Fruit fly (Drosophila melanogaster) whole organism, prepupa: ENCODE measurements around the gene LysRS.

Experiments used
- Blimp-1 ChIP-seq: fragments of 200-800 bp; sonication (Bioruptor generic); optimal IDR thresholded peaks from 3 replicates; lab custom pipeline; 2017; ENCODE audit warnings: missing biosample characterization, missing genetic modification characterization, mild to moderate bottlenecking, moderate library complexity, missing genetic modification reagents
- CG10631 ChIP-seq: fragments of 200-800 bp; sonication (Bioruptor generic); optimal IDR thresholded peaks from 2 replicates; lab custom pipeline; 2016; ENCODE audit warnings: missing biosample characterization, missing genetic modification characterization
- CG10669 ChIP-seq: fragments of 200-800 bp; sonication (Bioruptor generic); optimal IDR thresholded peaks from 3 replicates; lab custom pipeline; 2018; ENCODE audit warnings: missing biosample characterization, mild to moderate bottlenecking, missing genetic modification characterization, moderate library complexity
- CG11294 ChIP-seq: fragments of 200-800 bp; sonication (Bioruptor generic); IDR thresholded peaks from 2 replicates; pipeline ENCODE4 v1.3.6; 2022; ENCODE audit warnings: missing biosample characterization, missing genetic modification characterization
- CG1621 ChIP-seq: fragments of 200-800 bp; sonication (Bioruptor generic); optimal IDR thresholded peaks from 3 replicates; lab custom pipeline; 2018; ENCODE audit warnings: missing biosample characterization, mild to moderate bottlenecking, missing genetic modification characterization
- CG16779 ChIP-seq: fragments of 200-800 bp; sonication (Bioruptor generic); optimal IDR thresholded peaks from 3 replicates; lab custom pipeline; 2017; ENCODE audit warnings: missing biosample characterization, mild to moderate bottlenecking, missing genetic modification characterization
- CG3032 ChIP-seq: fragments of 200-800 bp; optimal IDR thresholded peaks from 2 replicates; lab custom pipeline; 2019; ENCODE audit warnings: missing biosample characterization, mild to moderate bottlenecking, missing genetic modification characterization, moderate library complexity
- CG32006 ChIP-seq: fragments of 200-800 bp; sonication (Bioruptor generic); optimal IDR thresholded peaks from 3 replicates; lab custom pipeline; 2017; ENCODE audit warnings: missing biosample characterization, mild to moderate bottlenecking, missing genetic modification characterization
- CG34406 ChIP-seq: fragments of 200-800 bp; sonication (Bioruptor generic); optimal IDR thresholded peaks from 3 replicates; lab custom pipeline; 2016; ENCODE audit warnings: missing biosample characterization, missing genetic modification characterization
- CG3919 ChIP-seq: fragments of 200-800 bp; sonication (Bioruptor generic); optimal IDR thresholded peaks from 3 replicates; lab custom pipeline; 2016; ENCODE audit warnings: missing biosample characterization, missing genetic modification characterization
- CG6276 ChIP-seq: fragments of 200-800 bp; sonication (Bioruptor generic); optimal IDR thresholded peaks from 2 replicates; lab custom pipeline; 2017; ENCODE audit warnings: missing biosample characterization, mild to moderate bottlenecking, missing genetic modification characterization
- CG6792 ChIP-seq: fragments of 200-800 bp; sonication (Bioruptor generic); optimal IDR thresholded peaks from 3 replicates; lab custom pipeline; 2016; ENCODE audit warnings: missing biosample characterization, missing genetic modification characterization
- CG6808 ChIP-seq: fragments of 200-800 bp; sonication (Bioruptor generic); optimal IDR thresholded peaks from 3 replicates; lab custom pipeline; 2017; ENCODE audit warnings: missing biosample characterization, missing genetic modification characterization, mild to moderate bottlenecking, moderate library complexity, missing genetic modification reagents
- CG7368 ChIP-seq: fragments of 200-800 bp; sonication (Bioruptor generic); optimal IDR thresholded peaks from 3 replicates; lab custom pipeline; 2016; ENCODE audit warnings: missing biosample characterization, missing genetic modification characterization
- CG8119 ChIP-seq: fragments of 200-800 bp; sonication (Bioruptor generic); IDR thresholded peaks from 3 replicates; pipeline ENCODE4 v1.3.6; 2022; ENCODE audit warnings: missing biosample characterization, missing genetic modification characterization
- CG8319 ChIP-seq: fragments of 200-800 bp; sonication (Bioruptor generic); optimal IDR thresholded peaks from 3 replicates; lab custom pipeline; 2016; ENCODE audit warnings: missing biosample characterization, missing genetic modification characterization
- CG8632 ChIP-seq: fragments of 200-800 bp; sonication (Bioruptor generic); optimal IDR thresholded peaks from 3 replicates; lab custom pipeline; 2016; ENCODE audit warnings: missing biosample characterization, missing genetic modification characterization
- CG9139 ChIP-seq: fragments of 200-800 bp; sonication (Bioruptor generic); optimal IDR thresholded peaks from 3 replicates; lab custom pipeline; 2017; ENCODE audit warnings: missing biosample characterization, mild to moderate bottlenecking, missing genetic modification characterization
- Eip75B ChIP-seq: fragments of 200-800 bp; sonication (Bioruptor generic); optimal IDR thresholded peaks from 3 replicates; lab custom pipeline; 2016; ENCODE audit warnings: missing biosample characterization, missing genetic modification characterization
- Eip78C ChIP-seq: fragments of 200-800 bp; sonication (Bioruptor generic); peaks from one replicate; lab custom pipeline; 2016; ENCODE audit warnings: missing biosample characterization, missing genetic modification characterization
- Eip93F ChIP-seq: fragments of 200-800 bp; sonication (Bioruptor generic); optimal IDR thresholded peaks from 2 replicates; lab custom pipeline; 2016; ENCODE audit warnings: missing biosample characterization, mild to moderate bottlenecking, missing genetic modification characterization
- Ets21C ChIP-seq: fragments of 200-800 bp; sonication (Bioruptor generic); optimal IDR thresholded peaks from 3 replicates; lab custom pipeline; 2016; ENCODE audit warnings: missing biosample characterization, missing genetic modification characterization
- Ets96B ChIP-seq: fragments of 200-800 bp; optimal IDR thresholded peaks from 2 replicates; lab custom pipeline; 2019; ENCODE audit warnings: missing biosample characterization, mild to moderate bottlenecking, missing genetic modification characterization, moderate library complexity
- Gug ChIP-seq: fragments of 200-800 bp; sonication (Bioruptor generic); IDR thresholded peaks from 2 replicates; pipeline ENCODE4 v1.3.6; 2022; ENCODE audit warnings: missing biosample characterization, missing genetic modification characterization
- Hr38 ChIP-seq: sonication (Bioruptor generic); optimal IDR thresholded peaks from 2 replicates; lab custom pipeline; 2016; ENCODE audit warnings: missing biosample characterization, missing genetic modification characterization
- Hr39 ChIP-seq: fragments of 200-800 bp; sonication (Bioruptor generic); optimal IDR thresholded peaks from 2 replicates; lab custom pipeline; 2016; ENCODE audit warnings: missing biosample characterization, missing genetic modification characterization
- Hr4 ChIP-seq: fragments of 200-800 bp; sonication (Bioruptor generic); optimal IDR thresholded peaks from 3 replicates; lab custom pipeline; 2016; ENCODE audit warnings: missing biosample characterization, missing genetic modification characterization
- Lpt ChIP-seq: fragments of 200-800 bp; sonication (Bioruptor generic); optimal IDR thresholded peaks from 3 replicates; lab custom pipeline; 2016; ENCODE audit warnings: missing biosample characterization, missing genetic modification characterization
- Met ChIP-seq: fragments of 200-800 bp; sonication (Bioruptor generic); optimal IDR thresholded peaks from 3 replicates; lab custom pipeline; 2016; ENCODE audit warnings: missing biosample characterization, missing genetic modification characterization
- Smox ChIP-seq: fragments of 200-800 bp; sonication (Bioruptor generic); optimal IDR thresholded peaks from 3 replicates; lab custom pipeline; 2016; ENCODE audit warnings: missing biosample characterization, missing genetic modification characterization
- Sox102F ChIP-seq: fragments of 200-800 bp; sonication (Bioruptor generic); optimal IDR thresholded peaks from 2 replicates; lab custom pipeline; 2016; ENCODE audit warnings: missing biosample characterization, mild to moderate bottlenecking, missing genetic modification characterization
- Sox14 ChIP-seq: fragments of 200-800 bp; sonication (Bioruptor generic); optimal IDR thresholded peaks from 3 replicates; lab custom pipeline; 2016; ENCODE audit warnings: missing biosample characterization, missing genetic modification characterization
- Sox15 ChIP-seq: fragments of 200-800 bp; sonication (Bioruptor generic); optimal IDR thresholded peaks from 3 replicates; lab custom pipeline; 2016; ENCODE audit warnings: missing biosample characterization, missing genetic modification characterization
- achi ChIP-seq: fragments of 200-800 bp; sonication (Bioruptor generic); optimal IDR thresholded peaks from 3 replicates; lab custom pipeline; 2016; ENCODE audit warnings: missing biosample characterization, missing genetic modification characterization
- acj6 ChIP-seq: fragments of 200-800 bp; sonication (Bioruptor generic); optimal IDR thresholded peaks from 3 replicates; lab custom pipeline; 2016; ENCODE audit warnings: missing biosample characterization, missing genetic modification characterization
- cyc ChIP-seq: fragments of 200-800 bp; sonication (Bioruptor generic); optimal IDR thresholded peaks from 3 replicates; lab custom pipeline; 2016; ENCODE audit warnings: missing biosample characterization, missing genetic modification characterization
- dac ChIP-seq: fragments of 200-800 bp; sonication (Bioruptor generic); optimal IDR thresholded peaks from 2 replicates; lab custom pipeline; 2017; ENCODE audit warnings: missing biosample characterization, mild to moderate bottlenecking, missing genetic modification characterization
- dsx ChIP-seq: fragments of 200-800 bp; optimal IDR thresholded peaks from 3 replicates; lab custom pipeline; 2019; ENCODE audit warnings: missing biosample characterization, mild to moderate bottlenecking, missing genetic modification characterization, moderate library complexity; ENCODE audit not compliant: poor library complexity, severe bottlenecking
- eg ChIP-seq: fragments of 200-800 bp; sonication (Bioruptor generic); IDR thresholded peaks from 3 replicates; pipeline ENCODE4 v1.3.6; 2022; ENCODE audit warnings: missing biosample characterization, missing genetic modification characterization
- esn ChIP-seq: fragments of 200-800 bp; sonication (Bioruptor generic); optimal IDR thresholded peaks from 2 replicates; lab custom pipeline; 2016; ENCODE audit warnings: missing biosample characterization, mild to moderate bottlenecking, missing genetic modification characterization, moderate library complexity
- fd59A ChIP-seq: fragments of 200-800 bp; sonication (Bioruptor generic); optimal IDR thresholded peaks from 2 replicates; lab custom pipeline; 2017; ENCODE audit warnings: missing biosample characterization, mild to moderate bottlenecking, missing genetic modification characterization, missing genetic modification reagents
- fd85E ChIP-seq: fragments of 200-800 bp; sonication (Bioruptor generic); optimal IDR thresholded peaks from 3 replicates; lab custom pipeline; 2016; ENCODE audit warnings: missing biosample characterization, missing genetic modification characterization
- fkh ChIP-seq: fragments of 200-800 bp; sonication (Bioruptor generic); optimal IDR thresholded peaks from 3 replicates; lab custom pipeline; 2017; ENCODE audit warnings: missing biosample characterization, mild to moderate bottlenecking, missing genetic modification characterization, moderate library complexity
- lz ChIP-seq: fragments of 200-800 bp; sonication (Bioruptor generic); optimal IDR thresholded peaks from 3 replicates; lab custom pipeline; 2016; ENCODE audit warnings: missing biosample characterization, missing genetic modification characterization
- net ChIP-seq: fragments of 200-800 bp; sonication (Bioruptor generic); optimal IDR thresholded peaks from 3 replicates; lab custom pipeline; 2016; ENCODE audit warnings: missing biosample characterization, missing genetic modification characterization
- pdm3 ChIP-seq: fragments of 200-800 bp; sonication (Bioruptor generic); optimal IDR thresholded peaks from 3 replicates; lab custom pipeline; 2016; ENCODE audit warnings: missing biosample characterization, missing genetic modification characterization
- salr ChIP-seq, 2 experiments: fragments of 200-800 bp; sonication (Bioruptor generic); optimal IDR thresholded peaks; 3 replicates each; lab custom pipeline; 2016 to 2018; ENCODE audit warnings: missing biosample characterization in 2 of 2, missing genetic modification characterization in 2 of 2, mild to moderate bottlenecking in 1 of 2
- ss ChIP-seq, 2 experiments: fragments of 200-800 bp; sonication (Bioruptor generic); optimal IDR thresholded peaks; 2 replicates in 1 of 2; 3 replicates in 1 of 2; lab custom pipeline; 2017 to 2018; ENCODE audit warnings: mild to moderate bottlenecking in 2 of 2, missing biosample characterization in 2 of 2, missing genetic modification characterization in 2 of 2, moderate library complexity in 1 of 2
- svp ChIP-seq: fragments of 200-800 bp; sonication (Bioruptor generic); peaks from one replicate; lab custom pipeline; 2016; ENCODE audit warnings: missing biosample characterization, missing genetic modification characterization
- topi ChIP-seq: fragments of 200-800 bp; sonication (Bioruptor generic); optimal IDR thresholded peaks from 3 replicates; lab custom pipeline; 2016; ENCODE audit warnings: missing biosample characterization, missing genetic modification characterization
- vri ChIP-seq: fragments of 200-800 bp; sonication (Bioruptor generic); optimal IDR thresholded peaks from 3 replicates; lab custom pipeline; 2016; ENCODE audit warnings: missing biosample characterization, mild to moderate bottlenecking, missing genetic modification characterization

The LysRS gene

dm6 chrX:9585359-9586002 lies 23.2 kb downstream of the LysRS start, which contains the start of gene Hex-A:
Gene Hex-A (plus strand): TSS chrX:9585675.
- TF ChIP-seq CG9139 (GFP tag; lab: Kevin White, UChicago): peak; percentile 96
- TF ChIP-seq CG3919 (GFP tag; lab: Kevin White, UChicago): peak; percentile 96
- TF ChIP-seq fd59A: peak; percentile 99
- peak; percentile 89 for TF ChIP-seq Sox15 (GFP tag; lab: Kevin White, UChicago)
- TF ChIP-seq Ets21C: peak; percentile 95
- peak; percentile 95 for TF ChIP-seq Hr39
- peak; percentile 95 for TF ChIP-seq Eip93F (GFP tag; lab: Kevin White, UChicago)
- TF ChIP-seq Blimp-1: peak; percentile 93
- peak; percentile 87 for TF ChIP-seq Lpt
- peak; percentile 97 for TF ChIP-seq Sox14 (GFP tag; lab: Kevin White, UChicago)
- TF ChIP-seq achi (GFP tag; lab: Kevin White, UChicago): peak; percentile 95
- TF ChIP-seq dsx (GFP tag; lab: Kevin White, UChicago): peak; percentile 97
- TF ChIP-seq CG1621 (tag; lab: Kevin White, UChicago): peak; percentile 94
- peak; percentile 94 for TF ChIP-seq acj6 (GFP tag; lab: Kevin White, UChicago)
- TF ChIP-seq salr (GFP tag; optimal IDR thresholded peaks at IDR 0.05; lab: Kevin White, UChicago): peak; percentile 94 to 95
- TF ChIP-seq eg (GFP tag; lab: Robert Waterston, UW): peak; percentile 89
- TF ChIP-seq dac (GFP tag; lab: Kevin White, UChicago): peak; percentile 83
- peak; percentile 85 for TF ChIP-seq fkh (GFP tag; lab: Kevin White, UChicago)
- peak; percentile 92 for TF ChIP-seq vri (GFP tag; lab: Kevin White, UChicago)
- peak; percentile 85 for TF ChIP-seq CG7368 (GFP tag; lab: Kevin White, UChicago)
- peak; percentile 99 for TF ChIP-seq ss (GFP tag; optimal IDR thresholded peaks at IDR 0.05; lab: Kevin White, UChicago)
- TF ChIP-seq lz: peak; percentile 98
- TF ChIP-seq CG6808 (GFP tag; lab: Kevin White, UChicago): peak; percentile 98
- TF ChIP-seq Smox: peak; percentile 96
- peak; percentile 98 for TF ChIP-seq CG34406
- peak; percentile 94 for TF ChIP-seq cyc (GFP tag; lab: Kevin White, UChicago)
- peak; percentile 78 for TF ChIP-seq CG11294
- TF ChIP-seq CG3032 (tag; lab: Kevin White, UChicago): peak; percentile 99
- peak; percentile 89 for TF ChIP-seq Hr4
- TF ChIP-seq Eip78C (GFP tag; lab: Kevin White, UChicago): peak; percentile 99
- TF ChIP-seq esn (GFP tag; lab: Kevin White, UChicago): peak; percentile 98
- peak; percentile 99 for TF ChIP-seq svp (GFP tag; lab: Kevin White, UChicago)
- TF ChIP-seq topi (GFP tag; lab: Kevin White, UChicago): peak; percentile 99
- peak; percentile 95 for TF ChIP-seq CG8119 (GFP tag; lab: Robert Waterston, UW)
- TF ChIP-seq Gug: peak; percentile 91
- peak; percentile 96 for TF ChIP-seq CG16779 (tag; lab: Kevin White, UChicago)
- peak; percentile 96 for TF ChIP-seq CG8632
- peak; percentile 97 for TF ChIP-seq pdm3
- peak; percentile 87 for TF ChIP-seq fd85E (GFP tag; lab: Kevin White, UChicago)
- TF ChIP-seq Hr38: no peak
- TF ChIP-seq CG8319 (GFP tag; lab: Kevin White, UChicago): peak; percentile 92
- peak; percentile 98 for TF ChIP-seq Eip75B (GFP tag; lab: Kevin White, UChicago)
- TF ChIP-seq CG32006 (GFP tag; lab: Kevin White, UChicago): peak; percentile 94
- TF ChIP-seq CG10669 (GFP tag; lab: Kevin White, UChicago): peak; percentile 97
- peak; percentile 92 for TF ChIP-seq CG6276
- peak; percentile 96 for TF ChIP-seq net (GFP tag; lab: Kevin White, UChicago)
- peak; percentile 94 for TF ChIP-seq CG10631 (GFP tag; lab: Kevin White, UChicago)
- TF ChIP-seq Met: peak; percentile 98
- peak; percentile 96 for TF ChIP-seq Sox102F (GFP tag; lab: Kevin White, UChicago)
- peak; percentile 97 for TF ChIP-seq CG6792 (GFP tag; lab: Kevin White, UChicago)
- peak; percentile 98 for TF ChIP-seq Ets96B
